Worm (Caenorhabditis elegans): Measurements from ENCODE around the gene dmsr-15.

Gene dmsr-15

DNA sequence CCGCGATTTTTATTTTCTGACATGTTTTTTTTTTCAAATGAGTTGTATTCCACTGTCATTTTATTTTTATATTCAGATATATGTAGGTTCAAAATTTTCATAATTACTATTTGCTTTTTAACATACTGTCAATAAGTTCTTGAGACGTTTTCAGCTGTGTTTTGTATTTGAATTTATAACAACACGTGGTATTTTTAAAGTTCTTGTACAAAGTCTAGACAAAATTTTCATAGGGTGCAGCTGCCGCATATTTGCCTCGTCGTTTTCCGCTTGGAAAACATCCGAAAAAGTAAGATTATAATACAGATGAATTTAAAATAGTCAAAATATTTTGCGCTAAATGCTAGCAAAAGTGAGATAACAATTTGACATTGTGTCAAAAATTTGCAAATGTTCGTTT is at the start of gene dmsr-15:
Gene dmsr-15, minus strand, starts transcription at position 101 of the 400 bp plus-strand sequence.
- TF ChIP-seq R02D3.7 (tag; optimal IDR thresholded peaks at IDR 0.05) (no peak), nhr-237 (tag; optimal IDR thresholded peaks at IDR 0.05) (no peak), sma-3 (GFP tag; optimal IDR thresholded peaks at IDR 0.05) (no peak), ceh-82 (tag; optimal IDR thresholded peaks at IDR 0.05) (no peak), F13H6.1 (tag; optimal IDR thresholded peaks at IDR 0.05) (no peak), sem-4 (tag; optimal IDR thresholded peaks at IDR 0.05) (no peak), alr-1 (tag; optimal IDR thresholded peaks at IDR 0.05) (no peak), C34F6.9 (tag; optimal IDR thresholded peaks at IDR 0.05) (no peak), ceh-16 (tag; optimal IDR thresholded peaks at IDR 0.05) (no peak), zag-1 (tag; optimal IDR thresholded peaks at IDR 0.05) (no peak), nhr-77 (tag; optimal IDR thresholded peaks at IDR 0.05) (no peak), nhr-25 (tag; optimal IDR thresholded peaks at IDR 0.05) (no peak), mdl-1 (tag; optimal IDR thresholded peaks at IDR 0.05) (no peak), mab-5 (tag; optimal IDR thresholded peaks at IDR 0.05) (no peak), ztf-1 (GFP tag; conservative IDR thresholded peaks at IDR 0.05) (no peak), fos-1 (tag; optimal IDR thresholded peaks at IDR 0.05) (no peak), dmd-4 (tag; optimal IDR thresholded peaks at IDR 0.05) (no peak), blmp-1 (tag; optimal IDR thresholded peaks at IDR 0.05; ENCODE audit: insufficient read depth) (no peak), ztf-11 (tag; optimal IDR thresholded peaks at IDR 0.05) (no peak), lsy-2 (tag; optimal IDR thresholded peaks at IDR 0.05) (no peak)

DNA sequence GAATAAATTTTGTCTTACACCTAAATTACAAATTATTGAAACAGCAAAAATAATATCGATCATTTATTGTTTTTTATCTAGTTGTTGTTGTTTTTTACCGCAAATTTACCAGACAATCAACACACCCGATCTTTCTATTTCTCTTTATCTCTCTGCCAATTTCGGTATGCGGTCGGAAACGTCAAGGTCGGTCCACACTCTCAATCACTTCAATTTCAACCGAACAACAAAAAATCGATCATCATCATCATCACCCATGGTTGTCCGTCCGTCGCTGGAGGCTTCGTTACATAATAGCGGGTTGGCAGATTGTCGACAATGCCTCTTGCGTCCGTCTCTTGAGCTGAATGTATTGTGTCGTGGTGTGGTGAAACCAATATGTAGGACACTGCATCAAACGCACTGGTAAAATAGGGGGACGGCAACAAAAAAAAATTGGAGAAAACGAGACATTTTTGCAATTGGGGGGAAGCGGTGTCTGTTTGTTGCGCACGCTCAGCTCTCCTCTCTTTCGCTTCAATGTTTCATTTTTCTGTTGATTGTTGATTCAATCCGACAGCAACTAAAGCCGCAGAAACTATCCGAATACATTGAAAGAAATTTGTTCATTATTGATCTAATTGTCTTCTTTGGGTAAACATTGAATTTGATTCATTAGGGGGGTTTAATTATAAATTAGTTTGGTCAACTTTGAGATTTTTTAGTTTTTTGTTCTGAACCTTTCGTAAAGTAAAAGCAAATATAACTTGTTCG is 48.3 kb upstream of the dmsr-15 start:
- TF ChIP-seq nhr-25 (tag; optimal IDR thresholded peaks at IDR 0.05) = peak; percentile 61
- peak; percentile 49 for TF ChIP-seq ceh-16 (tag; optimal IDR thresholded peaks at IDR 0.05)
- TF ChIP-seq Y55F3AM.14 (GFP tag; optimal IDR thresholded peaks at IDR 0.05) = no peak
- peak; percentile 41 for TF ChIP-seq nhr-129 (tag; optimal IDR thresholded peaks at IDR 0.05)
- TF ChIP-seq egl-27 (tag; optimal IDR thresholded peaks at IDR 0.05) = no peak
- peak; percentile 10 for TF ChIP-seq elt-1 (tag; optimal IDR thresholded peaks at IDR 0.05)
- TF ChIP-seq F13H6.1 (tag; optimal IDR thresholded peaks at IDR 0.05) = peak; percentile 19
- peak; percentile 23 for TF ChIP-seq C34F6.9 (tag; optimal IDR thresholded peaks at IDR 0.05)

DNA sequence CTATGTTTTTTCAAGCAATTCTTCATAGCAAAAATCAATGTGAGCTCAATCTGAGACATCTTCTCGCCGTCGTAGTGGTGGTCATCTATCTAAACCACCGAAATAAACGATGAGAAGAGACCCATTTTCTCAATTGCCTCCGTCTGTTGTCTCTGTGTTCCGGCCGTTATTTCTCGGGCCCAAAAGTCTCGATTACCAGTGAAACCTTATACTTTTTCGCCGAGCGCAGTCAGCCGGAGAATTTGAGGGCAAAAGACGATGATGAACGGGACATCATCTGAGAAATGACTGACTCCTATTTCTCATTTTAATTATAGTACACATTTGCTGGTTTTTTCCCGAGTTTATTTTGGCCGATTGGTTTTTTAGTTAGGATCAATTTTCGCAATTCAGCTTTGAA is 47.1 kb upstream of the dmsr-15 start:
- TF ChIP-seq F13H6.1 (tag; optimal IDR thresholded peaks at IDR 0.05) (peak; percentile 3), sma-9 (GFP tag; optimal IDR thresholded peaks at IDR 0.05) (no peak), sma-9 (tag; optimal IDR thresholded peaks at IDR 0.05) (no peak), nhr-129 (tag; optimal IDR thresholded peaks at IDR 0.05) (no peak)

DNA sequence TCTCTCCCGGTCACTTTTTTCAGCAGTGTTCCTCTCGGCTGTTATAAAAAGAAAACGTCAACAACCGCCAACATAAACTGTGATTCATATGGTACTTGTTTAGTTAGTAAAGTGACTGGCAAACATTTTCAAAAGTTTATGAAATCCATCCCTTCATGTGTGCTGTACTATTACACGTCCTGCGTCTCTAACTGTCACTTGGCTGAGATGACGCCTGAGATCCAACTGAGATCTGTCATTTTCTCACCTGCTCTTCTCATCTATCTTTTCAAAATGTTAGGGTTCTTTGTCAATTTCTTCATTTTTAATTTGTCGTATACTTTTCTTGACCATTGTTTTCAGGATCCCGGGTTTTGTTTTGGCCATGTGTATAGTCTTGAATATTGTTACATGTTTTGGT is 46.0 kb upstream of the dmsr-15 start:
- TF ChIP-seq elt-3 (tag; optimal IDR thresholded peaks at IDR 0.05) (no peak), nhr-21 (tag; optimal IDR thresholded peaks at IDR 0.05) (no peak), ZK546.5 (tag; optimal IDR thresholded peaks at IDR 0.05) (no peak), R02D3.7 (tag; optimal IDR thresholded peaks at IDR 0.05) (no peak), nhr-129 (tag; optimal IDR thresholded peaks at IDR 0.05) (peak; percentile 37), sem-4 (tag; optimal IDR thresholded peaks at IDR 0.05) (no peak), snpc-4 (tag; optimal IDR thresholded peaks at IDR 0.05) (no peak), F13H6.1 (tag; optimal IDR thresholded peaks at IDR 0.05) (peak; percentile 2), unc-55 (GFP tag; optimal IDR thresholded peaks at IDR 0.05) (no peak), nhr-25 (tag; optimal IDR thresholded peaks at IDR 0.05) (no peak), nhr-10 (tag; optimal IDR thresholded peaks at IDR 0.05) (no peak), alr-1 (tag; optimal IDR thresholded peaks at IDR 0.05) (no peak), nhr-237 (tag; optimal IDR thresholded peaks at IDR 0.05) (no peak), fos-1 (tag; optimal IDR thresholded peaks at IDR 0.05) (no peak), ztf-1 (GFP tag; conservative IDR thresholded peaks at IDR 0.05) (no peak), nhr-6 (tag; optimal IDR thresholded peaks at IDR 0.05) (no peak), ztf-4 (tag; optimal IDR thresholded peaks at IDR 0.05) (no peak)

DNA sequence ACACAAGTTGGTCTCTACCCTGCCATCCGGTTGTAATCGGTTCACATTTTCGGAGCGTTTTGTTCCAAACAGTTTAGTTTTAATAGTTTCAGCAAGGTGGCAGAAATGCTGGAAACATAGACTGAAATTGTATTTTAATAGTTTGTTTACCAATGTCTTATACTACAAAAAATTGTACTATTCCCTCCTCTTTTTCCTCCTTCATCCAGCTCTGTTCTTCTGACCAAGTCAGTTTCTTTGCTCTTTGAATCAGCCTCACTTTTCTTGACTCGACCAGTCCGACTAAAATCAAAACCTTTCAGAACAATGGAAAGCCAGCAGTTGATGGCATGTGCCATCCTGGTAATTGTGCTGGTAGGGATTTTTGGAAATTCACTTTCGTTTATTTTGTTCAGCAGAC is 41.3 kb upstream of the dmsr-15 start, which contains the start of gene frpr-18:
Gene frpr-18, plus strand, starts transcription at position 301 of the 400 bp plus-strand sequence.
- TF ChIP-seq fos-1 (tag; optimal IDR thresholded peaks at IDR 0.05) (no peak), Y55F3AM.14 (GFP tag; optimal IDR thresholded peaks at IDR 0.05) (no peak), elt-3 (tag; optimal IDR thresholded peaks at IDR 0.05) (no peak), unc-39 (tag; optimal IDR thresholded peaks at IDR 0.05) (no peak), mab-5 (tag; optimal IDR thresholded peaks at IDR 0.05) (no peak), zag-1 (tag; optimal IDR thresholded peaks at IDR 0.05) (no peak), peb-1 (tag; optimal IDR thresholded peaks at IDR 0.05) (no peak), nhr-10 (tag; optimal IDR thresholded peaks at IDR 0.05) (no peak), mbf-1 (tag; optimal IDR thresholded peaks at IDR 0.05) (no peak), sem-4 (tag; optimal IDR thresholded peaks at IDR 0.05) (no peak), ceh-82 (tag; optimal IDR thresholded peaks at IDR 0.05) (no peak), unc-55 (GFP tag; optimal IDR thresholded peaks at IDR 0.05) (no peak)
